Fruit fly (Drosophila melanogaster) whole organism, embryonic: Measurements from ENCODE around the gene Cyt-c-p.
A peak's percentile ranks its signal among the peaks of the same experiment; 100 is the strongest.

Source experiments
- BEAF-32 ChIP-seq: fragments of 200-800 bp; sonication (Bioruptor generic); optimal IDR thresholded peaks from 3 replicates; lab custom pipeline; 2017; ENCODE audit warnings: missing biosample characterization, missing genetic modification characterization, mild to moderate bottlenecking, moderate library complexity, missing genetic modification reagents
- CG1024 ChIP-seq: fragments of 200-800 bp; sonication (Bioruptor generic); IDR thresholded peaks from 2 replicates; pipeline ENCODE4 v1.3.6; 2022; ENCODE audit warnings: missing biosample characterization, missing genetic modification characterization
- CG11247 ChIP-seq: fragments of 200-800 bp; sonication (Bioruptor generic); IDR thresholded peaks from 2 replicates; pipeline ENCODE4 v1.3.6; 2022; ENCODE audit warnings: missing biosample characterization, missing genetic modification characterization
- CG11504 ChIP-seq: fragments of 200-800 bp; sonication (Bioruptor generic); optimal IDR thresholded peaks from 3 replicates; lab custom pipeline; 2019; ENCODE audit warnings: missing biosample characterization, mild to moderate bottlenecking, missing genetic modification characterization, moderate library complexity
- CG11560 ChIP-seq: fragments of 200-800 bp; sonication (Bioruptor generic); IDR thresholded peaks from 3 replicates; pipeline ENCODE4 v1.3.6; 2022; ENCODE audit warnings: missing biosample characterization, missing genetic modification characterization
- CG12071 ChIP-seq: fragments of 200-800 bp; sonication (Bioruptor generic); optimal IDR thresholded peaks from 3 replicates; lab custom pipeline; 2018; ENCODE audit warnings: missing biosample characterization, mild to moderate bottlenecking, missing genetic modification characterization
- CG12236 ChIP-seq: fragments of 200-800 bp; sonication (Bioruptor generic); optimal IDR thresholded peaks from 2 replicates; lab custom pipeline; 2016; ENCODE audit warnings: missing biosample characterization, missing genetic modification characterization
- CG13775 ChIP-seq: fragments of 200-800 bp; sonication (Bioruptor generic); optimal IDR thresholded peaks from 3 replicates; lab custom pipeline; 2017; ENCODE audit warnings: missing biosample characterization, mild to moderate bottlenecking, missing genetic modification characterization
- CG13894 ChIP-seq: fragments of 200-800 bp; sonication (Bioruptor generic); optimal IDR thresholded peaks from 3 replicates; lab custom pipeline; 2018; ENCODE audit warnings: missing biosample characterization, mild to moderate bottlenecking, missing genetic modification characterization, moderate library complexity
- CG14710 ChIP-seq: fragments of 200-800 bp; sonication (Bioruptor generic); optimal IDR thresholded peaks from 3 replicates; lab custom pipeline; 2019; ENCODE audit warnings: missing biosample characterization, mild to moderate bottlenecking, missing genetic modification characterization, moderate library complexity
- CG14965 ChIP-seq: fragments of 200-800 bp; sonication (Bioruptor generic); optimal IDR thresholded peaks from 2 replicates; lab custom pipeline; 2016; ENCODE audit warnings: missing biosample characterization, missing genetic modification characterization, borderline replicate concordance
- CG17361 ChIP-seq: fragments of 200-800 bp; sonication (Bioruptor generic); IDR thresholded peaks from 3 replicates; pipeline ENCODE4 v1.3.6; 2022; ENCODE audit warnings: missing biosample characterization, missing genetic modification characterization
- CG17385 ChIP-seq: fragments of 200-800 bp; sonication (Bioruptor generic); optimal IDR thresholded peaks from 3 replicates; lab custom pipeline; 2018; ENCODE audit warnings: missing biosample characterization, mild to moderate bottlenecking, missing genetic modification characterization
- CG17568 ChIP-seq: fragments of 200-800 bp; sonication (Bioruptor generic); optimal IDR thresholded peaks from 2 replicates; lab custom pipeline; 2018; ENCODE audit warnings: missing biosample characterization, mild to moderate bottlenecking, missing genetic modification characterization, moderate library complexity
- CG17802 ChIP-seq: fragments of 200-800 bp; sonication (Bioruptor generic); optimal IDR thresholded peaks from 2 replicates; lab custom pipeline; 2018; ENCODE audit warnings: missing biosample characterization, mild to moderate bottlenecking, missing genetic modification characterization, moderate library complexity
- CG2202 ChIP-seq: fragments of 200-800 bp; sonication (Bioruptor generic); optimal IDR thresholded peaks from 2 replicates; lab custom pipeline; 2018; ENCODE audit warnings: missing biosample characterization, mild to moderate bottlenecking, missing genetic modification characterization
- CG2712 ChIP-seq: fragments of 200-800 bp; optimal IDR thresholded peaks from 3 replicates; lab custom pipeline; 2019; ENCODE audit warnings: missing biosample characterization, mild to moderate bottlenecking, missing genetic modification characterization, moderate library complexity
- CG30403 ChIP-seq: fragments of 200-800 bp; sonication (Bioruptor generic); optimal IDR thresholded peaks from 3 replicates; lab custom pipeline; 2016; ENCODE audit warnings: missing biosample characterization, missing genetic modification characterization
- CG33213 ChIP-seq: fragments of 200-800 bp; sonication (Bioruptor generic); optimal IDR thresholded peaks from 3 replicates; lab custom pipeline; 2016; ENCODE audit warnings: missing biosample characterization, missing genetic modification characterization
- CG8290 ChIP-seq, 3 experiments: fragments of 200-800 bp; sonication (Bioruptor generic); optimal IDR thresholded peaks; 2 replicates each; lab custom pipeline; 2016 to 2019; ENCODE audit warnings: missing biosample characterization in 3 of 3, missing genetic modification characterization in 3 of 3, mild to moderate bottlenecking in 2 of 3, moderate library complexity in 1 of 3
- CG8944 ChIP-seq: fragments of 200-800 bp; sonication (Bioruptor generic); optimal IDR thresholded peaks from 3 replicates; lab custom pipeline; 2016; ENCODE audit warnings: missing biosample characterization, missing genetic modification characterization
- CG9437 ChIP-seq: fragments of 200-800 bp; sonication (Bioruptor generic); optimal IDR thresholded peaks from 2 replicates; lab custom pipeline; 2018; ENCODE audit warnings: missing biosample characterization, mild to moderate bottlenecking, missing genetic modification characterization
- CoRest ChIP-seq: fragments of 200-800 bp; sonication (Bioruptor generic); optimal IDR thresholded peaks from 3 replicates; lab custom pipeline; 2018; ENCODE audit warnings: missing biosample characterization, mild to moderate bottlenecking, missing genetic modification characterization, moderate library complexity
- Dek ChIP-seq: fragments of 200-800 bp; sonication (Bioruptor generic); optimal IDR thresholded peaks from 3 replicates; lab custom pipeline; 2019; ENCODE audit warnings: missing biosample characterization, mild to moderate bottlenecking, missing genetic modification characterization, moderate library complexity
- Elba2 ChIP-seq: fragments of 200-800 bp; sonication (Bioruptor generic); optimal IDR thresholded peaks from 3 replicates; lab custom pipeline; 2016; ENCODE audit warnings: missing biosample characterization, missing genetic modification characterization
- HmgZ ChIP-seq: fragments of 200-800 bp; sonication (Bioruptor generic); optimal IDR thresholded peaks from 2 replicates; lab custom pipeline; 2018; ENCODE audit warnings: missing biosample characterization, mild to moderate bottlenecking, missing genetic modification characterization
- Jarid2 ChIP-seq: fragments of 200-800 bp; sonication (Bioruptor generic); optimal IDR thresholded peaks from 3 replicates; lab custom pipeline; 2017; ENCODE audit warnings: mild to moderate bottlenecking, missing biosample characterization, missing genetic modification reagents, missing genetic modification characterization
- Max ChIP-seq: fragments of 200-800 bp; sonication (Bioruptor generic); optimal IDR thresholded peaks from 2 replicates; lab custom pipeline; 2016; ENCODE audit warnings: missing biosample characterization, mild to moderate bottlenecking, missing genetic modification characterization
- NFAT ChIP-seq: fragments of 200-800 bp; sonication (Bioruptor generic); IDR thresholded peaks from 2 replicates; pipeline ENCODE4 v1.3.6; 2022; ENCODE audit warnings: missing biosample characterization, missing genetic modification characterization
- Oli ChIP-seq: fragments of 200-800 bp; sonication (Bioruptor generic); optimal IDR thresholded peaks from 2 replicates; lab custom pipeline; 2018; ENCODE audit warnings: missing biosample characterization, mild to moderate bottlenecking, missing genetic modification characterization, moderate library complexity
- Opbp ChIP-seq: fragments of 200-800 bp; sonication (Bioruptor generic); IDR thresholded peaks from 3 replicates; pipeline ENCODE4 v1.3.6; 2022; ENCODE audit warnings: missing biosample characterization, missing genetic modification characterization; ENCODE audit not compliant: partially characterized antibody
- Optix ChIP-seq: fragments of 200-800 bp; sonication (Bioruptor generic); IDR thresholded peaks from 3 replicates; pipeline ENCODE4 v1.3.6; 2022; ENCODE audit warnings: missing biosample characterization, missing genetic modification characterization
- PHDP ChIP-seq: fragments of 200-800 bp; sonication (Bioruptor generic); optimal IDR thresholded peaks from 3 replicates; lab custom pipeline; 2018; ENCODE audit warnings: missing biosample characterization, mild to moderate bottlenecking, missing genetic modification characterization, moderate library complexity
- Poxn ChIP-seq: fragments of 200-800 bp; sonication (Bioruptor generic); IDR thresholded peaks from 2 replicates; pipeline ENCODE4 v1.3.6; 2022; ENCODE audit warnings: missing biosample characterization, missing genetic modification characterization
- Rfx ChIP-seq: fragments of 200-800 bp; sonication (Bioruptor generic); IDR thresholded peaks from 2 replicates; pipeline ENCODE4 v1.3.6; 2022; ENCODE audit warnings: missing biosample characterization, missing genetic modification characterization
- Usf ChIP-seq: fragments of 200-800 bp; sonication (Bioruptor generic); optimal IDR thresholded peaks from 2 replicates; lab custom pipeline; 2017; ENCODE audit warnings: missing genotype, missing biosample characterization, missing genetic modification characterization
- ab ChIP-seq: fragments of 200-800 bp; sonication (Bioruptor generic); optimal IDR thresholded peaks from 2 replicates; lab custom pipeline; 2016; ENCODE audit warnings: missing biosample characterization, missing genetic modification characterization
- az2 ChIP-seq: fragments of 200-800 bp; sonication (Bioruptor generic); optimal IDR thresholded peaks from 3 replicates; lab custom pipeline; 2016; ENCODE audit warnings: missing biosample characterization, missing genetic modification characterization
- bab2 ChIP-seq: fragments of 200-800 bp; sonication (Bioruptor generic); optimal IDR thresholded peaks from 2 replicates; lab custom pipeline; 2016; ENCODE audit warnings: missing biosample characterization, missing genetic modification characterization
- cas ChIP-seq: fragments of 200-800 bp; sonication (Bioruptor generic); IDR thresholded peaks from 2 replicates; pipeline ENCODE4 v1.3.6; 2022; ENCODE audit warnings: missing biosample characterization, missing genetic modification characterization
- disco-r ChIP-seq: fragments of 200-800 bp; sonication (Bioruptor generic); optimal IDR thresholded peaks from 2 replicates; lab custom pipeline; 2016; ENCODE audit warnings: missing biosample characterization, missing genetic modification characterization
- dpn ChIP-seq, 2 experiments: fragments of 200-800 bp; sonication (Bioruptor generic); optimal IDR thresholded peaks; 3 replicates each; lab custom pipeline; 2016; ENCODE audit warnings: missing biosample characterization in 2 of 2, missing genetic modification characterization in 2 of 2
- en ChIP-seq: fragments of 200-800 bp; sonication (Bioruptor generic); optimal IDR thresholded peaks from 2 replicates; lab custom pipeline; 2016; ENCODE audit warnings: missing biosample characterization, missing genetic modification characterization
- exex ChIP-seq: fragments of 200-800 bp; sonication (Bioruptor generic); optimal IDR thresholded peaks from 4 replicates; lab custom pipeline; 2018; ENCODE audit warnings: missing biosample characterization, mild to moderate bottlenecking, missing genetic modification characterization, moderate library complexity
- knrl ChIP-seq: fragments of 200-800 bp; sonication (Bioruptor generic); IDR thresholded peaks from 3 replicates; pipeline ENCODE4 v1.3.6; 2022; ENCODE audit warnings: missing biosample characterization, missing genetic modification characterization; ENCODE audit not compliant: partially characterized antibody
- lilli ChIP-seq: fragments of 200-800 bp; sonication (Bioruptor generic); optimal IDR thresholded peaks from 3 replicates; lab custom pipeline; 2016; ENCODE audit warnings: missing biosample characterization, missing genetic modification characterization
- odd ChIP-seq: fragments of 200-800 bp; sonication (Bioruptor generic); optimal IDR thresholded peaks from 2 replicates; lab custom pipeline; 2017; ENCODE audit warnings: missing biosample characterization, mild to moderate bottlenecking, missing genetic modification characterization
- pho ChIP-seq: fragments of 200-800 bp; sonication (Bioruptor generic); optimal IDR thresholded peaks from 2 replicates; lab custom pipeline; 2016; ENCODE audit warnings: missing biosample characterization, missing genetic modification characterization
- phol ChIP-seq: fragments of 200-800 bp; sonication (Bioruptor generic); optimal IDR thresholded peaks from 3 replicates; lab custom pipeline; 2018; ENCODE audit warnings: missing biosample characterization, mild to moderate bottlenecking, missing genetic modification characterization, moderate library complexity
- unpg ChIP-seq: fragments of 200-800 bp; sonication (Bioruptor generic); optimal IDR thresholded peaks from 3 replicates; lab custom pipeline; 2018; ENCODE audit warnings: missing biosample characterization, mild to moderate bottlenecking, missing genetic modification characterization, moderate library complexity

Gene Cyt-c-p

dm6 chr2L:16738206-16738900 lies 18.6 kb downstream of the Cyt-c-p start, which contains the start of the genes glu and ChLD3 (continued):
- no peak for TF ChIP-seq CG17802 (tag; lab: Kevin White, UChicago)
- no peak for TF ChIP-seq pho (GFP tag; lab: Kevin White, UChicago)
- TF ChIP-seq CG17568 (GFP tag; lab: Kevin White, UChicago), result no peak
- TF ChIP-seq CG2202 (tag; lab: Kevin White, UChicago), result no peak
- peak; percentile 24 for TF ChIP-seq BEAF-32 (GFP tag; lab: Kevin White, UChicago)
- TF ChIP-seq CoRest (tag; lab: Kevin White, UChicago), result peak; percentile 57
- no peak for TF ChIP-seq Optix (GFP tag; lab: Robert Waterston, UW)
- TF ChIP-seq Rfx (GFP tag; lab: Robert Waterston, UW), result no peak
- TF ChIP-seq Elba2 (GFP tag; lab: Kevin White, UChicago), result peak; percentile 34
- TF ChIP-seq CG30403 (GFP tag; lab: Kevin White, UChicago), result no peak
- TF ChIP-seq Usf (GFP tag; lab: Kevin White, UChicago), result no peak
- TF ChIP-seq CG17385 (GFP tag; lab: Kevin White, UChicago), result no peak
- TF ChIP-seq Max, result no peak
- TF ChIP-seq CG14965 (GFP tag; lab: Kevin White, UChicago), result no peak
- no peak for TF ChIP-seq Poxn (GFP tag; lab: Robert Waterston, UW)
- TF ChIP-seq ab (GFP tag; lab: Kevin White, UChicago), result no peak
- TF ChIP-seq Oli (tag; lab: Kevin White, UChicago), result no peak
- no peak for TF ChIP-seq odd (GFP tag; lab: Kevin White, UChicago)
- TF ChIP-seq phol (tag; lab: Kevin White, UChicago), result peak; percentile 28
- no peak for TF ChIP-seq PHDP (tag; lab: Kevin White, UChicago)
- no peak for TF ChIP-seq CG17361 (GFP tag; lab: Robert Waterston, UW)
- TF ChIP-seq cas (GFP tag; lab: Robert Waterston, UW), result no peak
- 0 out of 3 replicates have a peak, but pooled peaks have one; percentile 22 for TF ChIP-seq Opbp (GFP tag; lab: Robert Waterston, UW)
- no peak for TF ChIP-seq dpn (GFP tag; optimal IDR thresholded peaks at IDR 0.05; lab: Kevin White, UChicago)
- TF ChIP-seq CG12236, result no peak
- TF ChIP-seq knrl (GFP tag; lab: Robert Waterston, UW), result no peak
- no peak for TF ChIP-seq NFAT (GFP tag; lab: Robert Waterston, UW)
- TF ChIP-seq bab2 (GFP tag; lab: Kevin White, UChicago), result no peak
- peak; percentile 38 for TF ChIP-seq CG14710 (tag; lab: Kevin White, UChicago)
- TF ChIP-seq disco-r (GFP tag; lab: Kevin White, UChicago), result no peak
- peak; percentile 20 for TF ChIP-seq HmgZ (tag; lab: Kevin White, UChicago)
- TF ChIP-seq unpg (GFP tag; lab: Kevin White, UChicago), result no peak
- no peak for TF ChIP-seq lilli
- no peak for TF ChIP-seq CG11247
- no peak for TF ChIP-seq CG11504 (tag; lab: Kevin White, UChicago)
- TF ChIP-seq CG2712 (tag; lab: Kevin White, UChicago), result no peak
- no peak for TF ChIP-seq CG13894 (tag; lab: Kevin White, UChicago)
- TF ChIP-seq en (GFP tag; lab: Kevin White, UChicago), result no peak
- no peak for TF ChIP-seq CG1024 (GFP tag; lab: Robert Waterston, UW)
- TF ChIP-seq az2 (GFP tag; lab: Kevin White, UChicago), result no peak
- TF ChIP-seq CG33213, result peak; percentile 15
- no peak for TF ChIP-seq CG8290 (GFP tag; optimal IDR thresholded peaks at IDR 0.05; lab: Kevin White, UChicago)
- TF ChIP-seq CG8290 (tag; optimal IDR thresholded peaks at IDR 0.05; lab: Kevin White, UChicago), result no peak
- no peak for TF ChIP-seq CG9437
- TF ChIP-seq exex (tag; lab: Kevin White, UChicago), result no peak
- TF ChIP-seq Jarid2, result no peak
- TF ChIP-seq CG8944 (GFP tag; lab: Kevin White, UChicago), result no peak
- no peak for TF ChIP-seq CG11560 (tag; lab: Robert Waterston, UW)
- no peak for TF ChIP-seq CG13775 (GFP tag; lab: Kevin White, UChicago)
- TF ChIP-seq Dek (tag; lab: Kevin White, UChicago), result no peak
- TF ChIP-seq CG12071 (GFP tag; lab: Kevin White, UChicago), result no peak
